Fruit fly (Drosophila melanogaster) whole organism, embryonic: ENCODE results near the gene caz.

Experiments
- CG11247 ChIP-seq: fragments of 200-800 bp; sonication (Bioruptor generic); IDR thresholded peaks from 2 replicates; pipeline ENCODE4 v1.3.6; 2022; ENCODE audit warnings: missing biosample characterization, missing genetic modification characterization
- CG14050 ChIP-seq: fragments of 200-800 bp; sonication (Bioruptor generic); IDR thresholded peaks from 3 replicates; pipeline ENCODE4 v1.3.6; 2022; ENCODE audit warnings: missing biosample characterization, missing genetic modification characterization
- CG14441 ChIP-seq: fragments of 200-800 bp; sonication (Bioruptor generic); IDR thresholded peaks from 2 replicates; pipeline ENCODE4 v1.3.6; 2022; ENCODE audit warnings: missing biosample characterization, missing genetic modification characterization
- CG1603 ChIP-seq: fragments of 200-800 bp; sonication (Bioruptor generic); optimal IDR thresholded peaks from 2 replicates; lab custom pipeline; 2019; ENCODE audit warnings: missing biosample characterization, mild to moderate bottlenecking, missing genetic modification characterization, moderate library complexity
- CG16863 ChIP-seq: fragments of 200-800 bp; sonication (Bioruptor generic); optimal IDR thresholded peaks from 3 replicates; lab custom pipeline; 2016; ENCODE audit warnings: missing biosample characterization, missing genetic modification characterization
- CG17361 ChIP-seq: fragments of 200-800 bp; sonication (Bioruptor generic); IDR thresholded peaks from 3 replicates; pipeline ENCODE4 v1.3.6; 2022; ENCODE audit warnings: missing biosample characterization, missing genetic modification characterization
- CG17829 ChIP-seq: fragments of 200-800 bp; optimal IDR thresholded peaks from 2 replicates; lab custom pipeline; 2019; ENCODE audit warnings: missing biosample characterization, mild to moderate bottlenecking, missing genetic modification characterization, moderate library complexity
- CG18011 ChIP-seq: fragments of 200-800 bp; sonication (Bioruptor generic); optimal IDR thresholded peaks from 2 replicates; lab custom pipeline; 2017; ENCODE audit warnings: missing biosample characterization, missing genetic modification characterization, mild to moderate bottlenecking, moderate library complexity, missing genotype
- CG18262 ChIP-seq: fragments of 200-800 bp; optimal IDR thresholded peaks from 3 replicates; lab custom pipeline; 2019; ENCODE audit warnings: missing biosample characterization, mild to moderate bottlenecking, missing genetic modification characterization, moderate library complexity
- CG2199 ChIP-seq: fragments of 200-800 bp; sonication (Bioruptor generic); IDR thresholded peaks from 3 replicates; pipeline ENCODE4 v1.3.6; 2022; ENCODE audit warnings: missing biosample characterization, missing genetic modification characterization
- CG2712 ChIP-seq: fragments of 200-800 bp; optimal IDR thresholded peaks from 3 replicates; lab custom pipeline; 2019; ENCODE audit warnings: missing biosample characterization, mild to moderate bottlenecking, missing genetic modification characterization, moderate library complexity
- CG32532 ChIP-seq: fragments of 200-800 bp; sonication (Bioruptor generic); IDR thresholded peaks from 2 replicates; pipeline ENCODE4 v1.3.6; 2022; ENCODE audit warnings: missing biosample characterization, missing genetic modification characterization
- CG4328 ChIP-seq: fragments of 200-800 bp; sonication (Bioruptor generic); optimal IDR thresholded peaks from 3 replicates; lab custom pipeline; 2017; ENCODE audit warnings: missing biosample characterization, missing genetic modification reagents, missing genetic modification characterization
- CG7745 ChIP-seq: fragments of 200-800 bp; sonication (Bioruptor generic); optimal IDR thresholded peaks from 2 replicates; lab custom pipeline; 2018; ENCODE audit warnings: missing biosample characterization, mild to moderate bottlenecking, missing genetic modification characterization, moderate library complexity
- CG7839 ChIP-seq: fragments of 200-800 bp; sonication (Bioruptor generic); optimal IDR thresholded peaks from 3 replicates; lab custom pipeline; 2018; ENCODE audit warnings: missing biosample characterization, mild to moderate bottlenecking, missing genetic modification characterization, moderate library complexity
- CTCF ChIP-seq: fragments of 200-800 bp; sonication (Bioruptor generic); optimal IDR thresholded peaks from 2 replicates; lab custom pipeline; 2017; ENCODE audit warnings: missing biosample characterization, mild to moderate bottlenecking, missing genetic modification characterization, moderate library complexity
- CoRest ChIP-seq: fragments of 200-800 bp; sonication (Bioruptor generic); optimal IDR thresholded peaks from 3 replicates; lab custom pipeline; 2018; ENCODE audit warnings: missing biosample characterization, mild to moderate bottlenecking, missing genetic modification characterization, moderate library complexity
- Dip2 ChIP-seq: fragments of 200-800 bp; sonication (Bioruptor generic); IDR thresholded peaks from 2 replicates; pipeline ENCODE4 v1.3.6; 2022; ENCODE audit warnings: missing biosample characterization, missing genetic modification characterization
- Doc3 ChIP-seq: fragments of 200-800 bp; sonication (Bioruptor generic); IDR thresholded peaks from 3 replicates; pipeline ENCODE4 v1.3.6; 2022; ENCODE audit warnings: missing biosample characterization, missing genetic modification characterization; ENCODE audit not compliant: partially characterized antibody
- Fer1 ChIP-seq: fragments of 200-800 bp; sonication (Bioruptor generic); optimal IDR thresholded peaks from 2 replicates; lab custom pipeline; 2017; ENCODE audit warnings: missing biosample characterization, mild to moderate bottlenecking, missing genetic modification characterization
- Fer3 ChIP-seq: fragments of 200-800 bp; sonication (Bioruptor generic); optimal IDR thresholded peaks from 2 replicates; lab custom pipeline; 2018; ENCODE audit warnings: missing biosample characterization, mild to moderate bottlenecking, missing genetic modification characterization, moderate library complexity
- HLHmδ ChIP-seq: fragments of 200-800 bp; sonication (Bioruptor generic); optimal IDR thresholded peaks from 2 replicates; lab custom pipeline; 2018; ENCODE audit warnings: missing biosample characterization, mild to moderate bottlenecking, missing genetic modification characterization, moderate library complexity
- Hsf ChIP-seq: fragments of 200-800 bp; sonication (Bioruptor generic); optimal IDR thresholded peaks from 3 replicates; lab custom pipeline; 2016; ENCODE audit warnings: missing biosample characterization, missing genetic modification characterization
- NC2β ChIP-seq: fragments of 200-800 bp; sonication (Bioruptor generic); optimal IDR thresholded peaks from 2 replicates; lab custom pipeline; 2016; ENCODE audit warnings: missing biosample characterization, missing genetic modification characterization
- Nf-YB ChIP-seq: fragments of 200-800 bp; sonication (Bioruptor generic); optimal IDR thresholded peaks from 3 replicates; lab custom pipeline; 2019; ENCODE audit warnings: missing biosample characterization, mild to moderate bottlenecking, missing genetic modification characterization, moderate library complexity
- Nf-YC ChIP-seq: fragments of 200-800 bp; optimal IDR thresholded peaks from 3 replicates; lab custom pipeline; 2019; ENCODE audit warnings: missing biosample characterization, mild to moderate bottlenecking, missing genetic modification characterization, moderate library complexity
- NfI ChIP-seq: fragments of 200-800 bp; sonication (Bioruptor generic); optimal IDR thresholded peaks from 3 replicates; lab custom pipeline; 2018; ENCODE audit warnings: missing biosample characterization, mild to moderate bottlenecking, missing genetic modification characterization, moderate library complexity
- PHDP ChIP-seq: fragments of 200-800 bp; sonication (Bioruptor generic); optimal IDR thresholded peaks from 3 replicates; lab custom pipeline; 2018; ENCODE audit warnings: missing biosample characterization, mild to moderate bottlenecking, missing genetic modification characterization, moderate library complexity
- bigmax ChIP-seq: fragments of 200-800 bp; sonication (Bioruptor generic); optimal IDR thresholded peaks from 2 replicates; lab custom pipeline; 2018; ENCODE audit warnings: missing biosample characterization, mild to moderate bottlenecking, missing genetic modification characterization
- bsh ChIP-seq, 2 experiments: fragments of 200-800 bp; sonication (Bioruptor generic); optimal IDR thresholded peaks; 2 replicates each; lab custom pipeline; 2017 to 2018; ENCODE audit warnings: mild to moderate bottlenecking in 2 of 2, missing biosample characterization in 2 of 2, missing genetic modification characterization in 2 of 2, moderate library complexity in 1 of 2
- dmrt11E ChIP-seq: fragments of 200-800 bp; sonication (Bioruptor generic); optimal IDR thresholded peaks from 3 replicates; lab custom pipeline; 2018; ENCODE audit warnings: missing biosample characterization, mild to moderate bottlenecking, missing genetic modification characterization, moderate library complexity
- dmrt99B ChIP-seq: fragments of 200-800 bp; sonication (Bioruptor generic); optimal IDR thresholded peaks from 2 replicates; lab custom pipeline; 2018; ENCODE audit warnings: missing biosample characterization, mild to moderate bottlenecking, missing genetic modification characterization, moderate library complexity
- fd64A ChIP-seq: fragments of 200-800 bp; sonication (Bioruptor generic); optimal IDR thresholded peaks from 3 replicates; lab custom pipeline; 2018; ENCODE audit warnings: missing biosample characterization, mild to moderate bottlenecking, missing genetic modification characterization
- fu2 ChIP-seq: fragments of 200-800 bp; sonication (Bioruptor generic); optimal IDR thresholded peaks from 2 replicates; lab custom pipeline; 2016; ENCODE audit warnings: missing biosample characterization, missing genetic modification characterization
- gcm2 ChIP-seq: fragments of 200-800 bp; sonication (Bioruptor generic); optimal IDR thresholded peaks from 2 replicates; lab custom pipeline; 2016; ENCODE audit warnings: missing biosample characterization, missing genetic modification characterization
- gsb-n ChIP-seq: fragments of 200-800 bp; sonication (Bioruptor generic); optimal IDR thresholded peaks from 3 replicates; lab custom pipeline; 2018; ENCODE audit warnings: missing biosample characterization, mild to moderate bottlenecking, missing genetic modification characterization
- insv ChIP-seq, 2 experiments: fragments of 200-800 bp; sonication (Bioruptor generic); optimal IDR thresholded peaks; 3 replicates each; lab custom pipeline; 2016 to 2018; ENCODE audit warnings: missing biosample characterization in 2 of 2, missing genetic modification characterization in 2 of 2
- nerfin-1 ChIP-seq: fragments of 200-800 bp; sonication (Bioruptor generic); optimal IDR thresholded peaks from 3 replicates; lab custom pipeline; 2019; ENCODE audit warnings: missing biosample characterization, mild to moderate bottlenecking, missing genetic modification characterization, moderate library complexity
- onecut ChIP-seq: fragments of 200-800 bp; sonication (Bioruptor generic); IDR thresholded peaks from 2 replicates; pipeline ENCODE4 v1.3.6; 2022; ENCODE audit warnings: missing biosample characterization, missing genetic modification characterization
- pfk ChIP-seq: fragments of 200-800 bp; sonication (Bioruptor generic); optimal IDR thresholded peaks from 2 replicates; lab custom pipeline; 2018; ENCODE audit warnings: missing biosample characterization, mild to moderate bottlenecking, missing genetic modification characterization, moderate library complexity
- ranshi ChIP-seq: fragments of 200-800 bp; sonication (Bioruptor generic); IDR thresholded peaks from 2 replicates; pipeline ENCODE4 v1.3.6; 2022; ENCODE audit warnings: missing biosample characterization, missing genetic modification characterization
- rib ChIP-seq: fragments of 200-800 bp; sonication (Bioruptor generic); IDR thresholded peaks from 2 replicates; pipeline ENCODE4 v1.3.6; 2022; ENCODE audit warnings: missing biosample characterization, missing genetic modification characterization
- sens-2 ChIP-seq: fragments of 200-800 bp; sonication (Bioruptor generic); IDR thresholded peaks from 2 replicates; pipeline ENCODE4 v1.3.6; 2022; ENCODE audit warnings: missing biosample characterization, missing genetic modification characterization
- sob ChIP-seq: fragments of 200-800 bp; sonication (Bioruptor generic); IDR thresholded peaks from 2 replicates; pipeline ENCODE4 v1.3.6; 2022; ENCODE audit warnings: missing biosample characterization, missing genetic modification characterization
- tin ChIP-seq: fragments of 200-800 bp; sonication (Bioruptor generic); optimal IDR thresholded peaks from 3 replicates; lab custom pipeline; 2016; ENCODE audit warnings: missing biosample characterization, missing genetic modification characterization
- tna ChIP-seq: fragments of 200-800 bp; sonication (Bioruptor generic); IDR thresholded peaks from 2 replicates; pipeline ENCODE4 v1.3.6; 2022; ENCODE audit warnings: missing biosample characterization, missing genetic modification characterization; ENCODE audit not compliant: partially characterized antibody
- twi ChIP-seq: fragments of 200-800 bp; optimal IDR thresholded peaks from 2 replicates; lab custom pipeline; 2019; ENCODE audit warnings: missing biosample characterization, mild to moderate bottlenecking, missing genetic modification characterization, moderate library complexity
- unpg ChIP-seq: fragments of 200-800 bp; sonication (Bioruptor generic); optimal IDR thresholded peaks from 3 replicates; lab custom pipeline; 2018; ENCODE audit warnings: missing biosample characterization, mild to moderate bottlenecking, missing genetic modification characterization, moderate library complexity
- zf30C ChIP-seq: fragments of 200-800 bp; sonication (Bioruptor generic); optimal IDR thresholded peaks from 3 replicates; lab custom pipeline; 2018; ENCODE audit warnings: missing biosample characterization, mild to moderate bottlenecking, missing genetic modification characterization

Gene caz

DNA sequence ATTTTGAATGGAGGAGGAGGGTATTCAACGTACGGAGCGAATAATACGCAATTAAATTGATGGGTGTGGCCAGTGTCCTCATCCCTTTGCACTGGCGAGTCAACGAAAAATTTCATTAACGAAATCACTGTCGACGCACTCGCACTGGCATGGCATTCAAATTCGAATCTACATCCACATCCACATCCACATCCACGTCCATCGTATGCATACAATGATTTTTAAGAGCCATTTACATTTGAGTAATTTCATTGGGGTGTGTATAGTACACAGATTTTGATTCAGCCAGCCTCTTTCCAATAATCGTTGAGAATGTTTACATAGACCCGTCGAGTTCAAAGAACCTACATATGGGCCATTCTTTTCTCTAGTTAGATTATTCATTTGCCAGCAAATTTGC is 44.6 kb upstream of the caz start:
- TF ChIP-seq Nf-YC (tag; lab: Kevin White, UChicago) (peak; percentile 54), nerfin-1 (tag; lab: Kevin White, UChicago) (no peak), Nf-YB (GFP tag; lab: Kevin White, UChicago) (peak; percentile 61), CG2199 (GFP tag; lab: Robert Waterston, UW) (peak; percentile 68; the same call in 1 of the 3 replicates)

- TF ChIP-seq sens-2 (GFP tag; lab: Robert Waterston, UW) (no peak), bsh (GFP tag; optimal IDR thresholded peaks at IDR 0.05; lab: Kevin White, UChicago) (peak in 1 of 2 experiments; percentile 21), Hsf (GFP tag; lab: Kevin White, UChicago) (peak; percentile 4), CG18262 (tag; lab: Kevin White, UChicago) (peak; percentile 20), Fer1 (GFP tag; lab: Kevin White, UChicago) (no peak), sob (GFP tag; lab: Robert Waterston, UW) (peak; percentile 26; the same call in 1 of the 2 replicates), CG11247 (GFP tag; lab: Robert Waterston, UW) (peak; percentile 41; the same call in 1 of the 2 replicates), CG7839 (peak; percentile 28), fd64A (no peak), NfI (peak; percentile 3), tin (GFP tag; lab: Kevin White, UChicago) (no peak), Fer3 (no peak), fu2 (GFP tag; lab: Kevin White, UChicago) (no peak), insv (GFP tag; optimal IDR thresholded peaks at IDR 0.05; lab: Kevin White, UChicago) (peak in 1 of 2 experiments; percentile 1), dmrt99B (tag; lab: Kevin White, UChicago) (peak; percentile 2), Doc3 (no peak), CG16863 (GFP tag; lab: Kevin White, UChicago) (no peak), CG32532 (GFP tag; lab: Robert Waterston, UW) (peak; percentile 48; the same call in 1 of the 2 replicates), gcm2 (GFP tag; lab: Kevin White, UChicago) (no peak), Dip2 (GFP tag; lab: Robert Waterston, UW) (peak; percentile 86), CG7745 (tag; lab: Kevin White, UChicago) (no peak), rib (GFP tag; lab: Robert Waterston, UW) (no peak), CG4328 (no peak), ranshi (no peak), CG2712 (tag; lab: Kevin White, UChicago) (peak; percentile 19), twi (tag; lab: Kevin White, UChicago) (no peak), PHDP (peak; percentile 17), CG14050 (no peak), tna (GFP tag; lab: Robert Waterston, UW) (no peak), zf30C (GFP tag; lab: Kevin White, UChicago) (no peak), CG14441 (no peak), CTCF (GFP tag; lab: Kevin White, UChicago) (peak; percentile 95), gsb-n (tag; lab: Kevin White, UChicago) (no peak), CG17829 (tag; lab: Kevin White, UChicago) (peak; percentile 43), NC2β (GFP tag; lab: Kevin White, UChicago) (no peak), unpg (peak; percentile 29), bigmax (no peak), pfk (GFP tag; lab: Kevin White, UChicago) (no peak), HLHmδ (GFP tag; lab: Kevin White, UChicago) (no peak), CG17361 (GFP tag; lab: Robert Waterston, UW) (0 out of 3 replicates have a peak, but pooled peaks have one; percentile 25), onecut (peak; percentile 16; the same call in 1 of the 2 replicates), dmrt11E (tag; lab: Kevin White, UChicago) (peak; percentile 22), CG18011 (GFP tag; lab: Kevin White, UChicago) (no peak), CoRest (tag; lab: Kevin White, UChicago) (peak; percentile 22), CG1603 (peak; percentile 17)
These were observed 43.9 kb upstream of the caz start for dm6 chrX:16244731-16245130.
